Fruit fly (Drosophila melanogaster) whole organism, embryonic: ENCODE measurements around the gene CG13049.

Source experiments
- Abd-B ChIP-seq: fragments of 200-800 bp; sonication (Bioruptor generic); optimal IDR thresholded peaks from 2 replicates; lab custom pipeline; 2018; ENCODE audit warnings: missing biosample characterization, mild to moderate bottlenecking, missing genetic modification characterization, moderate library complexity
- C15 ChIP-seq: fragments of 200-800 bp; sonication (Bioruptor generic); IDR thresholded peaks from 3 replicates; pipeline ENCODE4 v1.3.6; 2022; ENCODE audit warnings: missing biosample characterization, missing genetic modification characterization
- CG10321 ChIP-seq: fragments of 200-800 bp; sonication (Bioruptor generic); IDR thresholded peaks from 2 replicates; pipeline ENCODE4 v1.3.6; 2022; ENCODE audit warnings: missing biosample characterization, missing genetic modification characterization
- CG11695 ChIP-seq: fragments of 200-800 bp; sonication (Bioruptor generic); IDR thresholded peaks from 3 replicates; pipeline ENCODE4 v1.3.6; 2022; ENCODE audit warnings: missing biosample characterization, missing genetic modification characterization
- CG12071 ChIP-seq: fragments of 200-800 bp; sonication (Bioruptor generic); optimal IDR thresholded peaks from 3 replicates; lab custom pipeline; 2018; ENCODE audit warnings: missing biosample characterization, mild to moderate bottlenecking, missing genetic modification characterization
- CG12236 ChIP-seq: fragments of 200-800 bp; sonication (Bioruptor generic); optimal IDR thresholded peaks from 2 replicates; lab custom pipeline; 2016; ENCODE audit warnings: missing biosample characterization, missing genetic modification characterization
- CG1233 ChIP-seq: fragments of 200-800 bp; sonication (Bioruptor generic); optimal IDR thresholded peaks from 4 replicates; lab custom pipeline; 2018; ENCODE audit warnings: missing biosample characterization, mild to moderate bottlenecking, missing genetic modification characterization
- CG12659 ChIP-seq: fragments of 200-800 bp; sonication (Bioruptor generic); optimal IDR thresholded peaks from 3 replicates; lab custom pipeline; 2017; ENCODE audit warnings: mild to moderate bottlenecking, missing biosample characterization, missing genetic modification reagents, missing genetic modification characterization
- CG13287 ChIP-seq: fragments of 200-800 bp; sonication (Bioruptor generic); IDR thresholded peaks from 2 replicates; pipeline ENCODE4 v1.3.6; 2022; ENCODE audit warnings: missing biosample characterization, missing genetic modification characterization; ENCODE audit not compliant: partially characterized antibody
- CG13894 ChIP-seq: fragments of 200-800 bp; sonication (Bioruptor generic); optimal IDR thresholded peaks from 3 replicates; lab custom pipeline; 2018; ENCODE audit warnings: missing biosample characterization, mild to moderate bottlenecking, missing genetic modification characterization, moderate library complexity
- CG14965 ChIP-seq: fragments of 200-800 bp; sonication (Bioruptor generic); optimal IDR thresholded peaks from 2 replicates; lab custom pipeline; 2016; ENCODE audit warnings: missing biosample characterization, missing genetic modification characterization, borderline replicate concordance
- CG1529 ChIP-seq: fragments of 200-800 bp; sonication (Bioruptor generic); optimal IDR thresholded peaks from 3 replicates; lab custom pipeline; 2018; ENCODE audit warnings: missing biosample characterization, missing genetic modification characterization
- CG15479 ChIP-seq: fragments of 200-800 bp; sonication (Bioruptor generic); optimal IDR thresholded peaks from 3 replicates; lab custom pipeline; 2019; ENCODE audit warnings: missing biosample characterization, mild to moderate bottlenecking, missing genetic modification characterization, moderate library complexity
- CG31224 ChIP-seq: fragments of 200-800 bp; sonication (Bioruptor generic); IDR thresholded peaks from 2 replicates; pipeline ENCODE4 v1.3.6; 2022; ENCODE audit warnings: missing biosample characterization, missing genetic modification characterization
- CG3163 ChIP-seq: fragments of 200-800 bp; sonication (Bioruptor generic); optimal IDR thresholded peaks from 3 replicates; lab custom pipeline; 2016; ENCODE audit warnings: missing biosample characterization, missing genetic modification characterization
- CG32532 ChIP-seq: fragments of 200-800 bp; sonication (Bioruptor generic); IDR thresholded peaks from 2 replicates; pipeline ENCODE4 v1.3.6; 2022; ENCODE audit warnings: missing biosample characterization, missing genetic modification characterization
- CG34224 ChIP-seq: fragments of 200-800 bp; sonication (Bioruptor generic); IDR thresholded peaks from 3 replicates; pipeline ENCODE4 v1.3.6; 2022; ENCODE audit warnings: missing biosample characterization, missing genetic modification characterization; ENCODE audit not compliant: partially characterized antibody
- CG34422 ChIP-seq: fragments of 200-800 bp; sonication (Bioruptor generic); IDR thresholded peaks from 3 replicates; pipeline ENCODE4 v1.3.6; 2022; ENCODE audit warnings: missing biosample characterization, missing genetic modification characterization
- CG3995 ChIP-seq: fragments of 200-800 bp; sonication (Bioruptor generic); optimal IDR thresholded peaks from 3 replicates; lab custom pipeline; 2016; ENCODE audit warnings: missing biosample characterization, missing genetic modification characterization
- CG42726 ChIP-seq: fragments of 200-800 bp; sonication (Bioruptor generic); IDR thresholded peaks from 2 replicates; pipeline ENCODE4 v1.3.6; 2022; ENCODE audit warnings: missing biosample characterization, missing genetic modification characterization; ENCODE audit not compliant: partially characterized antibody
- CG6175 ChIP-seq: fragments of 200-800 bp; sonication (Bioruptor generic); IDR thresholded peaks from 3 replicates; pipeline ENCODE4 v1.3.6; 2022; ENCODE audit warnings: missing biosample characterization, missing genetic modification characterization
- CG6813 ChIP-seq: fragments of 200-800 bp; sonication (Bioruptor generic); optimal IDR thresholded peaks from 2 replicates; lab custom pipeline; 2017; ENCODE audit warnings: missing biosample characterization, missing genetic modification characterization, mild to moderate bottlenecking, moderate library complexity, missing genetic modification reagents
- CkIIα-i1 ChIP-seq: fragments of 200-800 bp; sonication (Bioruptor generic); IDR thresholded peaks from 2 replicates; pipeline ENCODE4 v1.3.6; 2022; ENCODE audit warnings: missing biosample characterization, missing genetic modification characterization
- CoRest ChIP-seq: fragments of 200-800 bp; sonication (Bioruptor generic); optimal IDR thresholded peaks from 3 replicates; lab custom pipeline; 2018; ENCODE audit warnings: missing biosample characterization, mild to moderate bottlenecking, missing genetic modification characterization, moderate library complexity
- Dad ChIP-seq: fragments of 200-800 bp; sonication (Bioruptor generic); optimal IDR thresholded peaks from 3 replicates; lab custom pipeline; 2016; ENCODE audit warnings: missing biosample characterization, missing genetic modification characterization
- Deaf1 ChIP-seq: fragments of 200-800 bp; optimal IDR thresholded peaks from 3 replicates; lab custom pipeline; 2019; ENCODE audit warnings: missing biosample characterization, mild to moderate bottlenecking, missing genetic modification characterization, moderate library complexity
- Elba2 ChIP-seq: fragments of 200-800 bp; sonication (Bioruptor generic); optimal IDR thresholded peaks from 3 replicates; lab custom pipeline; 2016; ENCODE audit warnings: missing biosample characterization, missing genetic modification characterization
- HLH54F ChIP-seq: fragments of 200-800 bp; sonication (Bioruptor generic); optimal IDR thresholded peaks from 3 replicates; lab custom pipeline; 2016; ENCODE audit warnings: missing biosample characterization, missing genetic modification characterization
- HLHmδ ChIP-seq: fragments of 200-800 bp; sonication (Bioruptor generic); optimal IDR thresholded peaks from 2 replicates; lab custom pipeline; 2018; ENCODE audit warnings: missing biosample characterization, mild to moderate bottlenecking, missing genetic modification characterization, moderate library complexity
- HmgZ ChIP-seq: fragments of 200-800 bp; sonication (Bioruptor generic); optimal IDR thresholded peaks from 2 replicates; lab custom pipeline; 2018; ENCODE audit warnings: missing biosample characterization, mild to moderate bottlenecking, missing genetic modification characterization
- MTF-1 ChIP-seq: fragments of 200-800 bp; sonication (Bioruptor generic); optimal IDR thresholded peaks from 2 replicates; lab custom pipeline; 2018; ENCODE audit warnings: missing biosample characterization, mild to moderate bottlenecking, missing genetic modification characterization, borderline replicate concordance
- Mes4 ChIP-seq: fragments of 200-800 bp; sonication (Bioruptor generic); optimal IDR thresholded peaks from 2 replicates; lab custom pipeline; 2016; ENCODE audit warnings: missing biosample characterization, missing genetic modification characterization
- Optix ChIP-seq: fragments of 200-800 bp; sonication (Bioruptor generic); IDR thresholded peaks from 3 replicates; pipeline ENCODE4 v1.3.6; 2022; ENCODE audit warnings: missing biosample characterization, missing genetic modification characterization
- Ravus ChIP-seq: fragments of 200-800 bp; sonication (Bioruptor generic); IDR thresholded peaks from 2 replicates; pipeline ENCODE4 v1.3.6; 2022; ENCODE audit warnings: missing biosample characterization, missing genetic modification characterization
- Sry-β ChIP-seq: fragments of 200-800 bp; sonication (Bioruptor generic); optimal IDR thresholded peaks from 2 replicates; lab custom pipeline; 2018; ENCODE audit warnings: missing biosample characterization, mild to moderate bottlenecking, missing genetic modification characterization, moderate library complexity
- Vsx1 ChIP-seq: fragments of 200-800 bp; sonication (Bioruptor generic); optimal IDR thresholded peaks from 2 replicates; lab custom pipeline; 2017; ENCODE audit warnings: missing biosample characterization, mild to moderate bottlenecking, missing genetic modification characterization, missing genetic modification reagents
- al ChIP-seq: fragments of 200-800 bp; sonication (Bioruptor generic); IDR thresholded peaks from 2 replicates; pipeline ENCODE4 v1.3.6; 2022; ENCODE audit warnings: missing biosample characterization, missing genetic modification characterization
- ap ChIP-seq: fragments of 200-800 bp; sonication (Bioruptor generic); IDR thresholded peaks from 2 replicates; pipeline ENCODE4 v1.3.6; 2022; ENCODE audit warnings: missing biosample characterization, missing genetic modification characterization
- ato ChIP-seq: fragments of 200-800 bp; sonication (Bioruptor generic); IDR thresholded peaks from 2 replicates; pipeline ENCODE4 v1.3.6; 2022; ENCODE audit warnings: missing biosample characterization, missing genetic modification characterization; ENCODE audit not compliant: partially characterized antibody
- bigmax ChIP-seq: fragments of 200-800 bp; sonication (Bioruptor generic); optimal IDR thresholded peaks from 2 replicates; lab custom pipeline; 2018; ENCODE audit warnings: missing biosample characterization, mild to moderate bottlenecking, missing genetic modification characterization
- dm ChIP-seq: fragments of 200-800 bp; sonication (Bioruptor generic); optimal IDR thresholded peaks from 3 replicates; lab custom pipeline; 2016; ENCODE audit warnings: missing biosample characterization, missing genetic modification characterization
- ems ChIP-seq: fragments of 200-800 bp; sonication (Bioruptor generic); optimal IDR thresholded peaks from 3 replicates; lab custom pipeline; 2016; ENCODE audit warnings: missing biosample characterization, missing genetic modification characterization
- ftz-f1 ChIP-seq: fragments of 200-800 bp; sonication (Bioruptor generic); optimal IDR thresholded peaks from 2 replicates; lab custom pipeline; 2016; ENCODE audit warnings: missing biosample characterization, missing genetic modification characterization
- gro ChIP-seq: fragments of 200-800 bp; sonication (Bioruptor generic); optimal IDR thresholded peaks from 2 replicates; lab custom pipeline; 2016; ENCODE audit warnings: missing biosample characterization, missing genetic modification characterization
- ssp ChIP-seq: fragments of 200-800 bp; sonication (Bioruptor generic); IDR thresholded peaks from 2 replicates; pipeline ENCODE4 v1.3.6; 2022; ENCODE audit warnings: missing biosample characterization, missing genetic modification characterization
- sug ChIP-seq: fragments of 200-800 bp; optimal IDR thresholded peaks from 2 replicates; lab custom pipeline; 2019; ENCODE audit warnings: missing biosample characterization, mild to moderate bottlenecking, missing genetic modification characterization, moderate library complexity
- trem ChIP-seq: fragments of 200-800 bp; optimal IDR thresholded peaks from 3 replicates; lab custom pipeline; 2019; ENCODE audit warnings: missing biosample characterization, mild to moderate bottlenecking, missing genetic modification characterization, moderate library complexity
- z ChIP-seq: fragments of 200-800 bp; sonication (Bioruptor generic); IDR thresholded peaks from 3 replicates; pipeline ENCODE4 v1.3.6; 2022; ENCODE audit warnings: missing biosample characterization, missing genetic modification characterization

The CG13049 gene

DNA sequence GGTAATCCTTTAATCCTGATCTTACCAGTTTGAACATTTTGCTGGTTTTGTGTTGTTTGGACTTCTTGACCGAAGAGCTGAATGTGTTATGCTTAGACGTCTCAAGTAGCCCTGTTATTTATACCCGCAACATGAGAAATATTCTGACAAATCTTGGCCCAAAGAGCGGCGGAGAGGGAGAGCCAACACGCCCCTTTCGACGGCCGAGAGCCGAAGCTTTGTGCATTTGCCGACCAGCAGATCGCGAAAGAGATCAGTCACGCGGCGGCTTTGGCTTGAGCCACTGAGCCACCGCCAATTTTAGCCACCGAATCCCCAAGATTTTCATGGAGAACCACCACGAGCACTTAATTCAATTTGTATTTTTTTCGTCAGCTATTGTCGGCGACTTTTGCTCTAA lies 13.7 kb upstream of the CG13049 start, which contains the start of gene CG4962:
Gene CG4962, minus strand, starts transcription at position 101 of the 400 bp plus-strand sequence.
- TF ChIP-seq gro (GFP tag; lab: Kevin White, UChicago) (no peak), CG12071 (GFP tag; lab: Kevin White, UChicago) (no peak), Ravus (GFP tag; lab: Robert Waterston, UW) (no peak), CG6813 (GFP tag; lab: Kevin White, UChicago) (no peak), CG15479 (no peak), ssp (GFP tag; lab: Robert Waterston, UW) (no peak), CG1233 (GFP tag; lab: Kevin White, UChicago) (no peak)

DNA sequence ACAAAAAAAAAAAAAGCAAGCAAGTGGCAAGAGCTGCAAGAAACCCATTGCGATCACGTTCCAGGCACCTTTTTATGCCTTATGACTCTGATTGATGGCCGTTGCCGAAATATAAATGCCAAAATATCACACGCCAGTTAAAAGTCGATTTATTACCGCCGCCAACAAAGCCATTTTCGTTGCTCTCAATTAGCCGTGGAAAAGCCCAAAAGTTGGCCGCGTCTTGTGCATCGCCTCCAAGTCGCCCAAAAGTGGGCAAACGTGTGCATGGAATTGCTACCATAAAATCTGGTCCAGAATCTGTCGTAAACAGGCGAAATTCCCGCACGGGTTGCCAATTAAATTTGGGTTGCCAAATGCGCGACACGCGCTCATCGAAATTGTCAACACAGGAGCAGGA lies 9.9 kb upstream of the CG13049 start:
- 0 out of 2 replicates have a peak, but pooled peaks have one; percentile 34 for TF ChIP-seq CG42726 (GFP tag; lab: Robert Waterston, UW)
- no peak for TF ChIP-seq sug (tag; lab: Kevin White, UChicago)
- peak; percentile 49 for TF ChIP-seq Vsx1
- TF ChIP-seq HLH54F (GFP tag; lab: Kevin White, UChicago): no peak
- 0 out of 3 replicates have a peak, but pooled peaks have one; percentile 17 for TF ChIP-seq z
- TF ChIP-seq al (GFP tag; lab: Robert Waterston, UW): no peak
- TF ChIP-seq CG1529 (GFP tag; lab: Kevin White, UChicago): no peak
- no peak for TF ChIP-seq dm (GFP tag; lab: Kevin White, UChicago)
- TF ChIP-seq CG31224 (GFP tag; lab: Robert Waterston, UW): no peak
- no peak for TF ChIP-seq CG6175
- peak; percentile 10; the same call in 1 of the 2 replicates for TF ChIP-seq CG13287 (GFP tag; lab: Robert Waterston, UW)
- no peak for TF ChIP-seq CkIIα-i1 (GFP tag; lab: Robert Waterston, UW)
- no peak for TF ChIP-seq HmgZ (tag; lab: Kevin White, UChicago)
- no peak for TF ChIP-seq CG32532 (GFP tag; lab: Robert Waterston, UW)
- TF ChIP-seq ato (GFP tag; lab: Robert Waterston, UW): no peak
- TF ChIP-seq MTF-1 (GFP tag; lab: Kevin White, UChicago): no peak
- no peak for TF ChIP-seq ap (GFP tag; lab: Robert Waterston, UW)
- TF ChIP-seq Elba2 (GFP tag; lab: Kevin White, UChicago): no peak
- TF ChIP-seq Abd-B: peak; percentile 11
- no peak for TF ChIP-seq Sry-β (GFP tag; lab: Kevin White, UChicago)
- no peak for TF ChIP-seq Deaf1 (tag; lab: Kevin White, UChicago)
- TF ChIP-seq CG11695 (GFP tag; lab: Robert Waterston, UW): no peak
- TF ChIP-seq CG34422 (GFP tag; lab: Robert Waterston, UW): no peak
- TF ChIP-seq CG12236 (GFP tag; lab: Kevin White, UChicago): no peak
- no peak for TF ChIP-seq Mes4 (GFP tag; lab: Kevin White, UChicago)

DNA sequence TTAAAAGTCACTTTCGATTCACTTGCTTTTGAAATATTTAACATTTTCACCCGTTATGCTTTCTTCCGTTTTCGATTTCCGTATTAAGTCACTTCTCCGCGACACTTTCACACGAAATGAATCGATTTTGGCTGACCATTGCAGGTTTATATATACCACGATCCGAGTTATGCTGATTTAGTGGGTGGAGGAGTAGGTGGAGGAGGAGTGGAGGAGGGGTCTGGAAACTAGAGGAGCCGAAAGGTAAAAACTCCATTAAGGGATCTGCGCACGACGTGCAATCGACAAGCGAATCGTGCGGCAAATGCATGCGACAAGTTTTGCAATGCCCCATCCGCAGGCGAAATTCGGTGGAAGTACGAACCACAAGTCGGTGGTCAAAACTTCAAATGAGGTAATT lies 9.1 kb upstream of the CG13049 start, which contains the start of gene CG13045:
Gene CG13045, minus strand, starts transcription at position 101 of the 400 bp plus-strand sequence.
- TF ChIP-seq C15 (GFP tag; lab: Robert Waterston, UW): 0 out of 3 replicates have a peak, but pooled peaks have one; percentile 11
- TF ChIP-seq Dad: no peak

DNA sequence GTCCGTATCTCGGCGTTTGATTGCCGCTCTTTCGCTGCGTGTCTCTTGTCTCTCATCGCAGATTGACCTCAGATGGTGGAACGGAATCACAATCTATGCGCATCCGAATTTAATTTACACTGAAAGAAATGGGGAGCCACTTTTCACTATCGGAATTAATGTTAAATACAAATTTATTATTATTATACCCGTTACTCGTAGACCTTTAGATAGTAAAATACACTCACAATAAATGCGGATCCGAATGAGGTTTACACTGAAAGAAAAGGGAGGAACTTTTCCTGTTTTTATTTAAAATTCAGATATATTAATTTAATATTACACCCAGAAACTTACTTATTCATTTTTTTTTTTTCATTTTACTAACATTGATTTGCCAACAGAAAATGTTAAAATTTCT lies 7.3 kb upstream of the CG13049 start:
- TF ChIP-seq ftz-f1 (GFP tag; lab: Kevin White, UChicago) (no peak), CG13894 (no peak), bigmax (GFP tag; lab: Kevin White, UChicago) (no peak), ems (GFP tag; lab: Kevin White, UChicago) (no peak), CoRest (tag; lab: Kevin White, UChicago) (peak; percentile 20), CG34224 (GFP tag; lab: Robert Waterston, UW) (no peak), HLHmδ (GFP tag; lab: Kevin White, UChicago) (no peak), trem (tag; lab: Kevin White, UChicago) (no peak), CG12659 (peak; percentile 19), CG3163 (GFP tag; lab: Kevin White, UChicago) (no peak), CG10321 (GFP tag; lab: Robert Waterston, UW) (0 out of 2 replicates have a peak, but pooled peaks have one; percentile 9), CG3995 (GFP tag; lab: Kevin White, UChicago) (no peak), Optix (GFP tag; lab: Robert Waterston, UW) (no peak), CG14965 (no peak)
